Worm (Caenorhabditis elegans): Measurements from ENCODE around the gene lrr-1.

Gene lrr-1

DNA sequence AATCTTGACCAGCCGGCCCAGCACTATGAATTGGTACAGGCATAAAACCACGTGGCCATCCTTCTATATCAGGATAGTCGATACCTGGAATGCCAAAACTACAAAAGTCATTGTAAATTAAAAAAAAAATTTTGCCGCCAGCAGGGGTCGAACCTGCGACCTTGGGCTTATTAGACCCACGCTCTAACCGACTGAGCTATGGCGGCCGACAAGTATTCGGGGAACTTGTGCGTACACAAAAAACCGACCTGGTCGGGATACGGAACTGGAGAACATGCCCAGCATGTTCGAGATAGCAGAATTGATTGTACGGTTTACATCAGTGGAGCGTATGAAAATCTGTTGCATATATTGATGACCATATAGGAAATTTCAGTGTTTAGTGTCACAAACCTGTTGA is 21.1 kb upstream of the lrr-1 start (continued):
- TF ChIP-seq lin-29 (GFP tag; IDR thresholded peaks at IDR 0.05) (peak; percentile 63), nhr-102 (tag; optimal IDR thresholded peaks at IDR 0.05) (peak; percentile 60), nhr-11 (tag; optimal IDR thresholded peaks at IDR 0.05) (no peak), F44E2.7 (GFP tag; IDR thresholded peaks at IDR 0.05) (no peak), nhr-28 (tag; optimal IDR thresholded peaks at IDR 0.05) (peak; percentile 38), dmd-8 (GFP tag; IDR thresholded peaks at IDR 0.05) (0 out of 2 replicates have a peak, but pooled peaks have one; percentile 60), daf-16 (GFP tag; optimal IDR thresholded peaks at IDR 0.05) (peak; percentile 16 to 45), daf-16 (tag; optimal IDR thresholded peaks at IDR 0.05) (peak; percentile 55), pqm-1 (tag; optimal IDR thresholded peaks at IDR 0.05) (no peak), aly-2 (tag; optimal IDR thresholded peaks at IDR 0.05) (no peak), lsy-2 (tag; optimal IDR thresholded peaks at IDR 0.05) (peak; percentile 15 to 84), nhr-76 (tag; optimal IDR thresholded peaks at IDR 0.05) (no peak), nhr-237 (tag; optimal IDR thresholded peaks at IDR 0.05) (no peak), spr-3 (GFP tag; optimal IDR thresholded peaks at IDR 0.05) (peak; percentile 40), Y48G9A.11 (GFP tag; IDR thresholded peaks at IDR 0.05) (peak; percentile 63), nhr-77 (tag; optimal IDR thresholded peaks at IDR 0.05) (no peak), unc-62 (GFP tag; optimal IDR thresholded peaks at IDR 0.05 in 1 of 2) (no peak), unc-62 (tag; optimal IDR thresholded peaks at IDR 0.05) (no peak), T26A8.4 (GFP tag; IDR thresholded peaks at IDR 0.05) (no peak; the same call in none of the 2 replicates), mxl-3 (GFP tag; optimal IDR thresholded peaks at IDR 0.05) (peak; percentile 43), zip-2 (tag; optimal IDR thresholded peaks at IDR 0.05) (no peak), lir-3 (tag; optimal IDR thresholded peaks at IDR 0.05) (no peak), nhr-42 (GFP tag; IDR thresholded peaks at IDR 0.05) (peak; percentile 72; the same call in 1 of the 2 replicates), arid-1 (GFP tag; conservative IDR thresholded peaks at IDR 0.05) (peak; percentile 83), lim-7 (GFP tag; IDR thresholded peaks at IDR 0.05) (peak; percentile 80), php-3 (GFP tag; IDR thresholded peaks at IDR 0.05) (no peak), mep-1 (tag; optimal IDR thresholded peaks at IDR 0.05) (peak; percentile 76), nhr-48 (tag; optimal IDR thresholded peaks at IDR 0.05) (peak; percentile 34), mdl-1 (tag; optimal IDR thresholded peaks at IDR 0.05) (peak in 1 of 2 experiments; percentile 55), lin-15B (tag; optimal IDR thresholded peaks at IDR 0.05) (no peak), madf-9 (GFP tag; conservative IDR thresholded peaks at IDR 0.05) (peak; percentile 39; the same call in 1 of the 2 replicates), dmd-9 (GFP tag; IDR thresholded peaks at IDR 0.05) (peak; percentile 83), snpc-1.2 (GFP tag; IDR thresholded peaks at IDR 0.05) (peak; percentile 77), R02D3.7 (tag; optimal IDR thresholded peaks at IDR 0.05) (no peak), ZK546.5 (tag; optimal IDR thresholded peaks at IDR 0.05) (no peak), pha-4 (GFP tag; IDR thresholded peaks at IDR 0.05) (peak; percentile 74; the same call in 1 of the 2 replicates), pha-4 (tag; optimal IDR thresholded peaks at IDR 0.05) (no peak), fos-1 (tag; optimal IDR thresholded peaks at IDR 0.05) (no peak), duxl-1 (tag; optimal IDR thresholded peaks at IDR 0.05; ENCODE audit: poor library complexity) (peak; percentile 76), F49E8.2 (tag; optimal IDR thresholded peaks at IDR 0.05; ENCODE audit: borderline replicate concordance) (peak; percentile 64), mes-2 (tag; optimal IDR thresholded peaks at IDR 0.05; ENCODE audit: poor library complexity, severe bottlenecking) (peak; percentile 85), jun-1 (tag; optimal IDR thresholded peaks at IDR 0.05) (no peak), snpc-4 (tag; optimal IDR thresholded peaks at IDR 0.05) (peak; percentile 93), ama-1 (optimal IDR thresholded peaks at IDR 0.05) (no peak), vab-7 (GFP tag; IDR thresholded peaks at IDR 0.05) (peak; percentile 61), D1046.2 (GFP tag; IDR thresholded peaks at IDR 0.05) (peak; percentile 91), zfp-3 (GFP tag; conservative IDR thresholded peaks at IDR 0.05) (peak; percentile 60; the same call in 1 of the 2 replicates), ztf-7 (tag; optimal IDR thresholded peaks at IDR 0.05) (no peak), nhr-41 (GFP tag; IDR thresholded peaks at IDR 0.05) (no peak), F37D6.2 (tag; optimal IDR thresholded peaks at IDR 0.05) (peak; percentile 13), saeg-2 (GFP tag; IDR thresholded peaks at IDR 0.05) (0 out of 2 replicates have a peak, but pooled peaks have one; percentile 66), zag-1 (tag; optimal IDR thresholded peaks at IDR 0.05) (no peak), daf-12 (tag; optimal IDR thresholded peaks at IDR 0.05) (no peak)
